Worm (Caenorhabditis elegans) whole organism, dauer: ENCODE data around the gene fbxa-116.

ENCODE experiments used
- unc-62 ChIP-seq: sonication (generic microtip); optimal IDR thresholded peaks from 2 replicates; lab custom pipeline; 2017; ENCODE audit warnings: missing biosample characterization, missing genetic modification reagents, missing genetic modification characterization

The fbxa-116 gene

ce11 chrV:20143711-20144110, 45.0 kb downstream of the fbxa-116 start:
- TF ChIP-seq unc-62 (GFP tag; lab: Kevin White, UChicago): no peak

- no peak for TF ChIP-seq unc-62 (GFP tag; lab: Kevin White, UChicago)
These were observed 46.4 kb downstream of the fbxa-116 start, which contains the start of gene Y113G7A.12 for ce11 chrV:20142285-20142684. Y113G7A.12 (plus strand) TSS chrV:20142585.

DNA sequence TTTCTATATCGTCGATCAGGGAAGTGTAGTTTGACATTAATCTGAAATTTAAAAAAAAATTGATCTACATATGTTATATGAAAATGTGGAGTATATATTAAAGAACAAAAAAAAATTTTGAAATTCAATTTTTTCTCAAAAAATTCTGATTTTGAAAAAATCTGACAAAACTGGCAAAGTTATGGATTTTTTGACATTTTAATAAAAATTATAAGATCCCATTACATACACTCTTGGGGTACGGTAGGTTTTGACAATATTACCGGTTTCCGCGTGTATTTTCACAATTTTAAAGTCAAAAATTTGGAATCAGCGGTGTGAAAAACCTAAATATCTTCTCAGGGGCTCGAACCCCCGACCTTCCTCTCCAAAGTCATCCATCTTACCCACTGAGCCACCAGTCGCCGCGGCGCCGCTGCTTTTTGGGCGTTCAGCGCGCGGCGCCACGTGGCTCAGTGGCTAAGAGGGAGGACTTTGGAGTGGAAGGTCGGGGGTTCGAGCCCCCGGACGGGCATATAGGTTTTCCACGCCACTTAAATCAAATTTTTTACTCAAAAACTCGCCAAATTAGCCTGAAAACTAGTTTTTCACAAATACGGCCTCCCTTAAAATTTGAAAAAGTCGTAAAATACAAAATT, 50.2 kb downstream of the fbxa-116 start, which contains the start of gene Y113G7A.14:
Gene Y113G7A.14 (minus strand): TSS at position 51 of the 638 bp plus-strand sequence.
- TF ChIP-seq unc-62 (GFP tag; lab: Kevin White, UChicago): no peak
